Fruit fly (Drosophila melanogaster): ENCODE results near the gene CG7326.

CG7326 gene

DNA sequence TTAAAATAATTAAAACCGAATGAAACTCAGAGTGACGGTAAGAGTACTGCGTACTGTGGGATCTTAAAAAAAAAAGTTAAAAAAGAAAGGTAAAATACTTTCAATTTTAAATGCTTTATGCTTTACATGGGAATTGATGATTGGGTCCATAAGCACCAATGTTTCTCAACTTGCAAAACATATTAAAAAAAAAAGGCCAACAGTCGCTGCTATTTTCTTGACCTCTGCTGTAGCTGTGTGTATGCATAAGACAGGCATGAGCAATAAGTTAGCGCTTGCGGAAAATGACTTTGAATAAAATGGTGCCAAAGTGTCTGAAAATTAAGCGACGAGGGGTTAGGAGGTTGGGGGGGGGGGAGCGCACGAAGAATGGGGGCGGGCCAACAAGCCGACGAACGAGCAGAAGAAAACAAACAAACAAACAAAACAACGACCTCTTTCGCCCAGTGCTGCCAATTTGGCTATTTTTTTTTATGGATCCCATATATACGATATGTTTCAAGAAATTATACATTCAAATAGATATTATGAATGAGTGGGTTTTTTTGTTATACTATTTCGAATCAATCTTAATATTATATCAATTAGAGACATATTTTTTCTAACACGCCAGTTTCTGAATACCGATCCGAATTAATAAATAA lies 6.0 kb upstream of the CG7326 start:
- TF ChIP-seq eg (GFP tag; IDR thresholded peaks at IDR 0.05): peak; percentile 78
- TF ChIP-seq Sox102F (GFP tag; optimal IDR thresholded peaks at IDR 0.05): peak; percentile 77
- no peak for TF ChIP-seq OdsH (GFP tag; optimal IDR thresholded peaks at IDR 0.05)
- TF ChIP-seq CG6792 (GFP tag; optimal IDR thresholded peaks at IDR 0.05): peak; percentile 61
- peak; percentile 78 for TF ChIP-seq topi (GFP tag; optimal IDR thresholded peaks at IDR 0.05)
- peak; percentile 86 for TF ChIP-seq CG6163 (GFP tag; IDR thresholded peaks at IDR 0.05)
- TF ChIP-seq CG8119 (GFP tag; IDR thresholded peaks at IDR 0.05): peak; percentile 68
- TF ChIP-seq salr (GFP tag; optimal IDR thresholded peaks at IDR 0.05): peak in 1 of 2 experiments; percentile 55
- peak; percentile 71 for TF ChIP-seq spab (GFP tag; optimal IDR thresholded peaks at IDR 0.05)
- peak; percentile 63 for TF ChIP-seq CG8632 (GFP tag; optimal IDR thresholded peaks at IDR 0.05)
- peak; percentile 66 for TF ChIP-seq Sox14 (GFP tag; optimal IDR thresholded peaks at IDR 0.05)
- no peak for TF ChIP-seq CG10669 (GFP tag; optimal IDR thresholded peaks at IDR 0.05)
- TF ChIP-seq CG4318 (GFP tag; optimal IDR thresholded peaks at IDR 0.05): no peak
- no peak for TF ChIP-seq CG16779 (tag; optimal IDR thresholded peaks at IDR 0.05)
- TF ChIP-seq cyc (GFP tag; optimal IDR thresholded peaks at IDR 0.05): peak; percentile 73
- peak; percentile 56 for TF ChIP-seq Ets96B (tag; optimal IDR thresholded peaks at IDR 0.05)
- TF ChIP-seq Sox15 (GFP tag; optimal IDR thresholded peaks at IDR 0.05): peak; percentile 54
- TF ChIP-seq Ets21C (GFP tag; optimal IDR thresholded peaks at IDR 0.05): peak; percentile 63
- peak; percentile 54 for TF ChIP-seq CG1621 (tag; optimal IDR thresholded peaks at IDR 0.05)
- peak; percentile 76 for TF ChIP-seq CG34406 (GFP tag; optimal IDR thresholded peaks at IDR 0.05)
- no peak for TF ChIP-seq vri (GFP tag; optimal IDR thresholded peaks at IDR 0.05)
- TF ChIP-seq CG3032 (tag; optimal IDR thresholded peaks at IDR 0.05): peak; percentile 59
- TF ChIP-seq pdm3 (GFP tag; optimal IDR thresholded peaks at IDR 0.05): no peak
- peak; percentile 73 for TF ChIP-seq achi (GFP tag; optimal IDR thresholded peaks at IDR 0.05)
- no peak for TF ChIP-seq Blimp-1 (GFP tag; optimal IDR thresholded peaks at IDR 0.05)
- peak; percentile 55 for TF ChIP-seq CG11902 (GFP tag; optimal IDR thresholded peaks at IDR 0.05)
- TF ChIP-seq fd59A (GFP tag; optimal IDR thresholded peaks at IDR 0.05): peak; percentile 62
- no peak for TF ChIP-seq Hr38 (GFP tag; optimal IDR thresholded peaks at IDR 0.05)
- TF ChIP-seq Hr4 (GFP tag; optimal IDR thresholded peaks at IDR 0.05): no peak
- TF ChIP-seq Eip93F (GFP tag; optimal IDR thresholded peaks at IDR 0.05): no peak
- peak; percentile 65 to 70 for TF ChIP-seq ss (GFP tag; optimal IDR thresholded peaks at IDR 0.05)
- peak; percentile 29 for TF ChIP-seq Lpt (GFP tag; optimal IDR thresholded peaks at IDR 0.05)
- TF ChIP-seq CG7368 (GFP tag; optimal IDR thresholded peaks at IDR 0.05): peak; percentile 77
- TF ChIP-seq CG11294 (GFP tag; IDR thresholded peaks at IDR 0.05): 0 out of 2 replicates have a peak, but pooled peaks have one; percentile 36
- no peak for TF ChIP-seq CG9139 (GFP tag; optimal IDR thresholded peaks at IDR 0.05)
- TF ChIP-seq svp (GFP tag): no peak
- TF ChIP-seq CG6854 (GFP tag; optimal IDR thresholded peaks at IDR 0.05): no peak
- peak; percentile 79 for TF ChIP-seq CG3919 (GFP tag; optimal IDR thresholded peaks at IDR 0.05)
- peak; percentile 58 for TF ChIP-seq CG15336 (GFP tag; IDR thresholded peaks at IDR 0.05)
- TF ChIP-seq CG32006 (GFP tag; optimal IDR thresholded peaks at IDR 0.05): peak; percentile 67
- peak; percentile 77 for TF ChIP-seq acj6 (GFP tag; optimal IDR thresholded peaks at IDR 0.05)
- TF ChIP-seq CG8319 (GFP tag; optimal IDR thresholded peaks at IDR 0.05): peak; percentile 38
- no peak for TF ChIP-seq dsx (GFP tag; optimal IDR thresholded peaks at IDR 0.05; ENCODE audit: poor library complexity, severe bottlenecking)
- TF ChIP-seq fkh (GFP tag; optimal IDR thresholded peaks at IDR 0.05): peak; percentile 59
- TF ChIP-seq CG11762 (GFP tag; optimal IDR thresholded peaks at IDR 0.05; ENCODE audit: insufficient read depth): peak; percentile 56
- peak; percentile 94 for TF ChIP-seq Eip78C (GFP tag)
- TF ChIP-seq esn (GFP tag; optimal IDR thresholded peaks at IDR 0.05): peak; percentile 77
- no peak for TF ChIP-seq fd85E (GFP tag; optimal IDR thresholded peaks at IDR 0.05)
- TF ChIP-seq net (GFP tag; optimal IDR thresholded peaks at IDR 0.05): peak; percentile 64
- TF ChIP-seq CG6808 (GFP tag; optimal IDR thresholded peaks at IDR 0.05): peak; percentile 76
- peak; percentile 61 for TF ChIP-seq Smox (GFP tag; optimal IDR thresholded peaks at IDR 0.05)
